Fruit fly (Drosophila melanogaster): ENCODE measurements around the gene CG10631.

Gene CG10631

DNA sequence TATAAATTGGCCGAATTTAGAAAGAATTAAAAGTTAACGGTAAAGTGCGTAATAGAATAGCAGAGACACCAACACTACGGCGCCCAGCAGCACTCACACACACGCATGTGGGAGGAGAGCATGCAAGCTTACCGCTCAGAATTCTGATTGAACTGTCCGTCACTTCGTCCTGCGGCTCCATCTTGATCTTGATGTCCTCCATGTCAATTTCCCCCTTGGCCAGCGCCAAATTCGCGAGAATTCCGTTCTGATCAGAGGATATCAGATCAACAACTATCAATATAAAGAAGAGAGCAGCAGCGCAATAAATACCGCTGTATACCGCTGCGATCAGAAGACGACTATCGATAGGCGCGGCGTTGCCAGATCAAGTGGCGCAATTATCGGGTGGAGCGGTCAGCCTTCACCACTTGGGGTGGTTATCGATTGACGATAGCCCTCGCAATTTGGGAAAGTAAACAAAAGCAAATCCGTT, 21.0 kb downstream of the CG10631 start, which contains the start of the genes CG10462 and Nf-YB (continued):
- no peak for TF ChIP-seq CG5245 (GFP tag; optimal IDR thresholded peaks at IDR 0.05)
- no peak for TF ChIP-seq Rx (GFP tag; IDR thresholded peaks at IDR 0.05)
- no peak for TF ChIP-seq CG3281 (GFP tag; optimal IDR thresholded peaks at IDR 0.05)
- TF ChIP-seq Awh (GFP tag; IDR thresholded peaks at IDR 0.05): no peak
- no peak for TF ChIP-seq crc (GFP tag; optimal IDR thresholded peaks at IDR 0.05)
- TF ChIP-seq CG15011 (GFP tag; optimal IDR thresholded peaks at IDR 0.05): no peak
- no peak for TF ChIP-seq CG15073 (GFP tag; optimal IDR thresholded peaks at IDR 0.05)
- TF ChIP-seq HmgZ (tag; optimal IDR thresholded peaks at IDR 0.05): peak; percentile 59
- no peak for TF ChIP-seq CG7987 (GFP tag; optimal IDR thresholded peaks at IDR 0.05)
- no peak for TF ChIP-seq Vsx1 (GFP tag; optimal IDR thresholded peaks at IDR 0.05)
- TF ChIP-seq emc (GFP tag; optimal IDR thresholded peaks at IDR 0.05): no peak
- no peak for TF ChIP-seq TFAM (GFP tag; optimal IDR thresholded peaks at IDR 0.05)
- no peak for TF ChIP-seq prd (optimal IDR thresholded peaks at IDR 0.05)
- TF ChIP-seq prd (GFP tag; IDR thresholded peaks at IDR 0.05): no peak
- no peak for TF ChIP-seq CG8944 (GFP tag; optimal IDR thresholded peaks at IDR 0.05)
- no peak for TF ChIP-seq CG7786 (GFP tag; optimal IDR thresholded peaks at IDR 0.05)
- TF ChIP-seq CG32772 (GFP tag; IDR thresholded peaks at IDR 0.05): no peak
- TF ChIP-seq CG11085 (GFP tag; IDR thresholded peaks at IDR 0.05): no peak
- TF ChIP-seq CG3065 (GFP tag; optimal IDR thresholded peaks at IDR 0.05): no peak
- no peak for TF ChIP-seq CG12769 (tag; optimal IDR thresholded peaks at IDR 0.05)
- peak; percentile 16 for TF ChIP-seq CG13624 (GFP tag; optimal IDR thresholded peaks at IDR 0.05)
- TF ChIP-seq CG2116 (GFP tag; optimal IDR thresholded peaks at IDR 0.05): peak; percentile 80
- peak; percentile 69 for TF ChIP-seq trem (tag; optimal IDR thresholded peaks at IDR 0.05)
- TF ChIP-seq gce (GFP tag; IDR thresholded peaks at IDR 0.05): no peak
- TF ChIP-seq sens-2 (GFP tag; IDR thresholded peaks at IDR 0.05): no peak
- TF ChIP-seq CG16813 (GFP tag; IDR thresholded peaks at IDR 0.05; ENCODE audit: partially characterized antibody): peak; percentile 91
- no peak for TF ChIP-seq grn (GFP tag; optimal IDR thresholded peaks at IDR 0.05)
- no peak for TF ChIP-seq gt (GFP tag; IDR thresholded peaks at IDR 0.05)
- TF ChIP-seq CG8388 (GFP tag; optimal IDR thresholded peaks at IDR 0.05): no peak
- TF ChIP-seq hb (GFP tag; IDR thresholded peaks at IDR 0.05; ENCODE audit: partially characterized antibody): peak; percentile 96
- no peak for TF ChIP-seq NfI (GFP tag; optimal IDR thresholded peaks at IDR 0.05)
- no peak for TF ChIP-seq ase (GFP tag; IDR thresholded peaks at IDR 0.05)
- no peak for TF ChIP-seq CG11560 (tag; IDR thresholded peaks at IDR 0.05)
- TF ChIP-seq bigmax (GFP tag; optimal IDR thresholded peaks at IDR 0.05): peak; percentile 80
- TF ChIP-seq esg (GFP tag; conservative IDR thresholded peaks at IDR 0.05): no peak
- TF ChIP-seq CG16815 (GFP tag; optimal IDR thresholded peaks at IDR 0.05): no peak
- no peak for TF ChIP-seq Fer3 (tag; optimal IDR thresholded peaks at IDR 0.05)
- TF ChIP-seq HLH4C (GFP tag; IDR thresholded peaks at IDR 0.05; ENCODE audit: partially characterized antibody): peak; percentile 97
- TF ChIP-seq CG16779 (GFP tag; IDR thresholded peaks at IDR 0.05): no peak
- TF ChIP-seq HLHmδ (GFP tag; optimal IDR thresholded peaks at IDR 0.05): peak; percentile 33
- TF ChIP-seq Xbp1 (GFP tag; optimal IDR thresholded peaks at IDR 0.05): no peak
- no peak for TF ChIP-seq CG11456 (GFP tag; IDR thresholded peaks at IDR 0.05)
- TF ChIP-seq Hmr (GFP tag; optimal IDR thresholded peaks at IDR 0.05): peak; percentile 39
- TF ChIP-seq sqz (GFP tag; optimal IDR thresholded peaks at IDR 0.05): no peak
- no peak for TF ChIP-seq eve (GFP tag; optimal IDR thresholded peaks at IDR 0.05)
- TF ChIP-seq Six4 (GFP tag; optimal IDR thresholded peaks at IDR 0.05): no peak
- peak; percentile 35 for TF ChIP-seq nmo (GFP tag; optimal IDR thresholded peaks at IDR 0.05)
- no peak for TF ChIP-seq Dfd (GFP tag; optimal IDR thresholded peaks at IDR 0.05)
- no peak for TF ChIP-seq gcm2 (GFP tag; optimal IDR thresholded peaks at IDR 0.05)
- no peak for TF ChIP-seq gcm (GFP tag; optimal IDR thresholded peaks at IDR 0.05)
- TF ChIP-seq bcd (GFP tag; optimal IDR thresholded peaks at IDR 0.05): no peak
- no peak for TF ChIP-seq CG18619 (GFP tag; optimal IDR thresholded peaks at IDR 0.05)
